Worm (Caenorhabditis elegans): Measurements from ENCODE around the gene Y57G11C.40.

Gene Y57G11C.40

ce11 chrIV:14704155-14704554, at the start of gene Y57G11C.40:
TSS of gene Y57G11C.40 (minus strand) at chrIV:14704255.
- TF ChIP-seq ceh-24 (tag; optimal IDR thresholded peaks at IDR 0.05) (no peak), sox-4 (tag; optimal IDR thresholded peaks at IDR 0.05) (no peak), C38D4.7 (GFP tag; optimal IDR thresholded peaks at IDR 0.05) (no peak), npax-4 (tag; optimal IDR thresholded peaks at IDR 0.05) (no peak), F13H6.1 (tag; optimal IDR thresholded peaks at IDR 0.05) (no peak), mec-3 (tag; optimal IDR thresholded peaks at IDR 0.05; ENCODE audit: borderline replicate concordance) (no peak), ceh-48 (tag; optimal IDR thresholded peaks at IDR 0.05) (no peak), eyg-1 (tag; optimal IDR thresholded peaks at IDR 0.05) (no peak), ceh-18 (tag; optimal IDR thresholded peaks at IDR 0.05) (no peak), Y22D7AL.16 (tag; optimal IDR thresholded peaks at IDR 0.05) (no peak), sox-2 (GFP tag; IDR thresholded peaks at IDR 0.05) (no peak), ets-4 (tag; optimal IDR thresholded peaks at IDR 0.05) (no peak), tbx-2 (tag; optimal IDR thresholded peaks at IDR 0.05) (no peak), hlh-6 (tag; optimal IDR thresholded peaks at IDR 0.05) (no peak), ceh-2 (tag; optimal IDR thresholded peaks at IDR 0.05) (no peak)

- no peak for TF ChIP-seq ahr-1 (tag; optimal IDR thresholded peaks at IDR 0.05)
- TF ChIP-seq fax-1 (tag; optimal IDR thresholded peaks at IDR 0.05): no peak
- no peak for TF ChIP-seq fkh-6 (tag; optimal IDR thresholded peaks at IDR 0.05)
- no peak for TF ChIP-seq hlh-8 (tag; optimal IDR thresholded peaks at IDR 0.05)
- TF ChIP-seq ama-1 (optimal IDR thresholded peaks at IDR 0.05): no peak
- no peak for TF ChIP-seq sox-4 (tag; optimal IDR thresholded peaks at IDR 0.05)
- TF ChIP-seq unc-55 (GFP tag; optimal IDR thresholded peaks at IDR 0.05): no peak
- TF ChIP-seq ceh-48 (tag; optimal IDR thresholded peaks at IDR 0.05): no peak
- TF ChIP-seq pat-9 (tag; optimal IDR thresholded peaks at IDR 0.05): no peak
- no peak for TF ChIP-seq nhr-232 (tag; optimal IDR thresholded peaks at IDR 0.05)
- TF ChIP-seq elt-2 (tag; optimal IDR thresholded peaks at IDR 0.05): no peak
Observed at ce11 chrIV:14741926-14742325, 37.9 kb upstream of the Y57G11C.40 start.

ce11 chrIV:14729272-14729671, 25.2 kb upstream of the Y57G11C.40 start:
- TF ChIP-seq eyg-1 (tag; optimal IDR thresholded peaks at IDR 0.05) (no peak), fax-1 (tag; optimal IDR thresholded peaks at IDR 0.05) (no peak), ztf-16 (tag; optimal IDR thresholded peaks at IDR 0.05) (no peak), tbx-7 (tag; optimal IDR thresholded peaks at IDR 0.05) (no peak), mec-3 (tag; optimal IDR thresholded peaks at IDR 0.05; ENCODE audit: borderline replicate concordance) (no peak), pax-1 (tag; optimal IDR thresholded peaks at IDR 0.05) (no peak), ttx-3 (tag; optimal IDR thresholded peaks at IDR 0.05) (no peak), ceh-30 (tag; optimal IDR thresholded peaks at IDR 0.05) (no peak), ets-4 (tag; optimal IDR thresholded peaks at IDR 0.05) (no peak), ceh-14 (tag; optimal IDR thresholded peaks at IDR 0.05) (no peak), sdc-2 (tag; optimal IDR thresholded peaks at IDR 0.05) (no peak), hlh-30 (tag; optimal IDR thresholded peaks at IDR 0.05; ENCODE audit: insufficient read depth) (no peak), F13H6.1 (tag; optimal IDR thresholded peaks at IDR 0.05) (no peak), syd-9 (tag; optimal IDR thresholded peaks at IDR 0.05) (no peak), pha-2 (tag; optimal IDR thresholded peaks at IDR 0.05) (no peak), unc-55 (GFP tag; optimal IDR thresholded peaks at IDR 0.05) (no peak)

- no peak for TF ChIP-seq ceh-31 (tag; optimal IDR thresholded peaks at IDR 0.05)
- no peak for TF ChIP-seq fkh-10 (GFP tag; optimal IDR thresholded peaks at IDR 0.05)
- no peak for TF ChIP-seq che-1 (tag; optimal IDR thresholded peaks at IDR 0.05)
- TF ChIP-seq nhr-232 (tag; optimal IDR thresholded peaks at IDR 0.05): no peak
- no peak for TF ChIP-seq rnt-1 (tag; optimal IDR thresholded peaks at IDR 0.05)
Observed at ce11 chrIV:14728225-14728624, 24.2 kb upstream of the Y57G11C.40 start, which contains the start of gene Y57G11C.42. TSS of gene Y57G11C.42 (plus strand) at chrIV:14728525.

Data from whole organism, late embryonic.